Worm (Caenorhabditis elegans) whole organism, late embryonic: ENCODE results near the gene srxa-1.

Experiments
- T23F11.4 ChIP-seq: fragments of 200-800 bp; sonication (Bioruptor generic); optimal IDR thresholded peaks from 2 replicates; lab custom pipeline; 2018; ENCODE audit warnings: mild to moderate bottlenecking, missing genetic modification characterization, missing compliant biosample characterization
- ceh-14 ChIP-seq: sonication (generic microtip); optimal IDR thresholded peaks from 2 replicates; lab custom pipeline; 2016; ENCODE audit warnings: missing genotype, missing genetic modification characterization, missing compliant biosample characterization
- ceh-6 ChIP-seq: fragments of 200-800 bp; sonication (Bioruptor generic); optimal IDR thresholded peaks from 2 replicates; lab custom pipeline; 2018; ENCODE audit warnings: mild to moderate bottlenecking, missing genetic modification characterization, missing compliant biosample characterization
- dve-1 ChIP-seq: sonication (generic microtip); optimal IDR thresholded peaks from 2 replicates; lab custom pipeline; 2017; ENCODE audit warnings: antibody characterized with exemption, mild to moderate bottlenecking, missing genetic modification characterization, missing compliant biosample characterization
- elt-2 ChIP-seq: sonication (generic microtip); optimal IDR thresholded peaks from 2 replicates; lab custom pipeline; 2016; ENCODE audit warnings: missing genetic modification reagents, missing genetic modification characterization, missing compliant biosample characterization
- hlh-15 ChIP-seq: sonication (generic microtip); optimal IDR thresholded peaks from 2 replicates; lab custom pipeline; 2016; ENCODE audit warnings: missing genetic modification characterization, missing compliant biosample characterization
- hlh-30 ChIP-seq: sonication (generic microtip); optimal IDR thresholded peaks from 2 replicates; lab custom pipeline; 2017; ENCODE audit warnings: antibody characterized with exemption, missing genetic modification characterization, missing compliant biosample characterization; ENCODE audit not compliant: insufficient read depth
- lim-6 ChIP-seq: sonication (generic microtip); optimal IDR thresholded peaks from 2 replicates; lab custom pipeline; 2016; ENCODE audit warnings: missing genetic modification characterization, missing compliant biosample characterization
- pha-4 ChIP-seq: fragments of 150-350 bp; optimal IDR thresholded peaks from 2 replicates; lab custom pipeline; 2018; ENCODE audit warnings: missing biosample characterization, missing genetic modification reagents, missing genetic modification characterization
- rnt-1 ChIP-seq: sonication (generic microtip); optimal IDR thresholded peaks from 2 replicates; lab custom pipeline; 2016; ENCODE audit warnings: missing genetic modification characterization, missing compliant biosample characterization
- unc-55 ChIP-seq: sonication (generic microtip); optimal IDR thresholded peaks from 2 replicates; lab custom pipeline; 2017; ENCODE audit warnings: missing biosample characterization, missing genetic modification reagents, missing genetic modification characterization

DNA sequence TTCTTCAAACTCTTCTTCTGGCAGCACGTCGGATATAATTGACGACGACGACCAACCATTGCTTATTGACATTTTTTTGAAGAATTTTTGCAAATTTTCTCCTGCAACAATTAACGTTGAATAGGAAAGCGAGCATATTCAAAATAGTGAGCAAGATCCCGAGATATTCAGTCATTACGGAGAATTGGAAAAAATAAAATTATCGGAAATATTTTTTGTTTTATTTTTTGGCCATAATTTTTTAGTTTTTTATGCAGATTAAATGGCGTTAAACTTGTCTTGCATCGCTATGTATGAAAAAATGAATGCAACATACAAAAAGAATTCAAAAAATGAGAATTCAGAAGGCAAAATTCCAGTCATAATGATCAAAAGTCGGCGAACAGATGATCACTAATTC, 38.2 kb downstream of the srxa-1 start, which contains the start of gene elp-1:
- no peak for TF ChIP-seq pha-4 (tag; lab: Kevin White, UChicago)
- no peak for TF ChIP-seq T23F11.4 (GFP tag; lab: Kevin White, UChicago)
- TF ChIP-seq lim-6 (tag; lab: Kevin White, UChicago), result no peak
- TF ChIP-seq dve-1 (tag; lab: Kevin White, UChicago), result no peak
- no peak for TF ChIP-seq rnt-1 (tag; lab: Kevin White, UChicago)
- no peak for TF ChIP-seq ceh-14 (tag; lab: Kevin White, UChicago)
- TF ChIP-seq hlh-30 (tag; lab: Kevin White, UChicago), result no peak
- no peak for TF ChIP-seq ceh-6
- no peak for TF ChIP-seq hlh-15 (tag; lab: Kevin White, UChicago)
- no peak for TF ChIP-seq unc-55 (GFP tag; lab: Kevin White, UChicago)
- TF ChIP-seq elt-2 (tag; lab: Kevin White, UChicago), result no peak
